Fruit fly (Drosophila melanogaster) whole organism, embryonic: ENCODE results near the gene CG43731.

Source experiments
- Abd-B ChIP-seq: fragments of 200-800 bp; sonication (Bioruptor generic); optimal IDR thresholded peaks from 2 replicates; lab custom pipeline; 2018; ENCODE audit warnings: missing biosample characterization, mild to moderate bottlenecking, missing genetic modification characterization, moderate library complexity
- Ada2b ChIP-seq: fragments of 200-800 bp; sonication (Bioruptor generic); IDR thresholded peaks from 2 replicates; pipeline ENCODE4 v1.3.6; 2022; ENCODE audit warnings: missing biosample characterization, missing genetic modification characterization
- CG10267 ChIP-seq: fragments of 200-800 bp; sonication (Bioruptor generic); optimal IDR thresholded peaks from 2 replicates; lab custom pipeline; 2018; ENCODE audit warnings: missing biosample characterization, mild to moderate bottlenecking, missing genetic modification characterization, moderate library complexity
- CG10321 ChIP-seq: fragments of 200-800 bp; sonication (Bioruptor generic); IDR thresholded peaks from 2 replicates; pipeline ENCODE4 v1.3.6; 2022; ENCODE audit warnings: missing biosample characterization, missing genetic modification characterization
- CG10366 ChIP-seq: fragments of 200-800 bp; sonication (Bioruptor generic); IDR thresholded peaks from 2 replicates; pipeline ENCODE4 v1.3.6; 2022; ENCODE audit warnings: missing biosample characterization, missing genetic modification characterization
- CG11247 ChIP-seq: fragments of 200-800 bp; sonication (Bioruptor generic); IDR thresholded peaks from 2 replicates; pipeline ENCODE4 v1.3.6; 2022; ENCODE audit warnings: missing biosample characterization, missing genetic modification characterization
- CG14014 ChIP-seq: fragments of 200-800 bp; sonication (Bioruptor generic); IDR thresholded peaks from 2 replicates; pipeline ENCODE4 v1.3.6; 2022; ENCODE audit warnings: missing biosample characterization, missing genetic modification characterization
- CG14860 ChIP-seq: fragments of 200-800 bp; sonication (Bioruptor generic); IDR thresholded peaks from 3 replicates; pipeline ENCODE4 v1.3.6; 2022; ENCODE audit warnings: missing biosample characterization, missing genetic modification characterization; ENCODE audit not compliant: partially characterized antibody
- CG17328 ChIP-seq: fragments of 200-800 bp; sonication (Bioruptor generic); IDR thresholded peaks from 2 replicates; pipeline ENCODE4 v1.3.6; 2022; ENCODE audit warnings: missing biosample characterization, missing genetic modification characterization
- CG17359 ChIP-seq: fragments of 200-800 bp; sonication (Bioruptor generic); optimal IDR thresholded peaks from 3 replicates; lab custom pipeline; 2018; ENCODE audit warnings: missing biosample characterization, mild to moderate bottlenecking, missing genetic modification characterization, moderate library complexity
- CG18011 ChIP-seq: fragments of 200-800 bp; sonication (Bioruptor generic); optimal IDR thresholded peaks from 2 replicates; lab custom pipeline; 2017; ENCODE audit warnings: missing biosample characterization, missing genetic modification characterization, mild to moderate bottlenecking, moderate library complexity, missing genotype
- CG31388 ChIP-seq: fragments of 200-800 bp; sonication (Bioruptor generic); optimal IDR thresholded peaks from 2 replicates; lab custom pipeline; 2016; ENCODE audit warnings: missing biosample characterization, missing genetic modification characterization
- CG3847 ChIP-seq: fragments of 200-800 bp; sonication (Bioruptor generic); IDR thresholded peaks from 2 replicates; pipeline ENCODE4 v1.3.6; 2022; ENCODE audit warnings: missing biosample characterization, missing genetic modification characterization
- CG5180 ChIP-seq: fragments of 200-800 bp; sonication (Bioruptor generic); optimal IDR thresholded peaks from 3 replicates; lab custom pipeline; 2017; ENCODE audit warnings: missing biosample characterization, missing genetic modification characterization, mild to moderate bottlenecking, moderate library complexity, missing genetic modification reagents
- CG6175 ChIP-seq: fragments of 200-800 bp; sonication (Bioruptor generic); IDR thresholded peaks from 3 replicates; pipeline ENCODE4 v1.3.6; 2022; ENCODE audit warnings: missing biosample characterization, missing genetic modification characterization
- CG9817 ChIP-seq: fragments of 200-800 bp; sonication (Bioruptor generic); optimal IDR thresholded peaks from 2 replicates; lab custom pipeline; 2018; ENCODE audit warnings: missing biosample characterization, mild to moderate bottlenecking, missing genetic modification characterization, moderate library complexity
- CkIIα-i1 ChIP-seq: fragments of 200-800 bp; sonication (Bioruptor generic); IDR thresholded peaks from 2 replicates; pipeline ENCODE4 v1.3.6; 2022; ENCODE audit warnings: missing biosample characterization, missing genetic modification characterization
- CrebB ChIP-seq: fragments of 200-800 bp; sonication (Bioruptor generic); optimal IDR thresholded peaks from 3 replicates; lab custom pipeline; 2018; ENCODE audit warnings: missing biosample characterization, mild to moderate bottlenecking, missing genetic modification characterization
- Dip2 ChIP-seq: fragments of 200-800 bp; sonication (Bioruptor generic); IDR thresholded peaks from 2 replicates; pipeline ENCODE4 v1.3.6; 2022; ENCODE audit warnings: missing biosample characterization, missing genetic modification characterization
- Elba2 ChIP-seq: fragments of 200-800 bp; sonication (Bioruptor generic); optimal IDR thresholded peaks from 3 replicates; lab custom pipeline; 2016; ENCODE audit warnings: missing biosample characterization, missing genetic modification characterization
- MBD-R2 ChIP-seq: fragments of 200-800 bp; sonication (Bioruptor generic); IDR thresholded peaks from 2 replicates; pipeline ENCODE4 v1.3.6; 2022; ENCODE audit warnings: missing biosample characterization, missing genetic modification characterization
- Mad ChIP-seq: fragments of 200-800 bp; sonication (Bioruptor generic); optimal IDR thresholded peaks from 2 replicates; lab custom pipeline; 2016; ENCODE audit warnings: missing biosample characterization, missing genetic modification characterization
- NFAT ChIP-seq: fragments of 200-800 bp; sonication (Bioruptor generic); IDR thresholded peaks from 2 replicates; pipeline ENCODE4 v1.3.6; 2022; ENCODE audit warnings: missing biosample characterization, missing genetic modification characterization
- Sin3A ChIP-seq: fragments of >200 bp; optimal IDR thresholded peaks from 2 replicates; lab custom pipeline; 2018
- Six4 ChIP-seq: fragments of 200-800 bp; sonication (Bioruptor generic); optimal IDR thresholded peaks from 2 replicates; lab custom pipeline; 2016; ENCODE audit warnings: missing biosample characterization, missing genetic modification characterization
- Sox102F ChIP-seq: fragments of 200-800 bp; sonication (Bioruptor generic); optimal IDR thresholded peaks from 2 replicates; lab custom pipeline; 2018; ENCODE audit warnings: missing biosample characterization, mild to moderate bottlenecking, missing genetic modification characterization, moderate library complexity
- Tbp ChIP-seq: fragments of >200 bp; optimal IDR thresholded peaks from 2 replicates; lab custom pipeline; 2018; ENCODE audit warnings: missing biosample characterization, missing genetic modification characterization
- amos ChIP-seq: fragments of 200-800 bp; sonication (Bioruptor generic); IDR thresholded peaks from 2 replicates; pipeline ENCODE4 v1.3.6; 2022; ENCODE audit warnings: missing biosample characterization, missing genetic modification characterization; ENCODE audit not compliant: partially characterized antibody
- ap ChIP-seq: fragments of 200-800 bp; sonication (Bioruptor generic); IDR thresholded peaks from 2 replicates; pipeline ENCODE4 v1.3.6; 2022; ENCODE audit warnings: missing biosample characterization, missing genetic modification characterization
- bigmax ChIP-seq: fragments of 200-800 bp; sonication (Bioruptor generic); optimal IDR thresholded peaks from 2 replicates; lab custom pipeline; 2018; ENCODE audit warnings: missing biosample characterization, mild to moderate bottlenecking, missing genetic modification characterization
- chif ChIP-seq, 2 experiments: fragments of 200-800 bp; sonication (Bioruptor generic); optimal IDR thresholded peaks; 3 replicates each; lab custom pipeline; 2016; ENCODE audit warnings: missing biosample characterization in 2 of 2, missing genetic modification characterization in 2 of 2
- chinmo ChIP-seq: fragments of 200-800 bp; sonication (Bioruptor generic); IDR thresholded peaks from 4 replicates; pipeline ENCODE4 v1.3.6; 2022; ENCODE audit warnings: missing biosample characterization, missing genetic modification characterization; ENCODE audit not compliant: partially characterized antibody
- cwo ChIP-seq: fragments of 200-800 bp; sonication (Bioruptor generic); optimal IDR thresholded peaks from 3 replicates; lab custom pipeline; 2017; ENCODE audit warnings: missing biosample characterization, missing genetic modification characterization, mild to moderate bottlenecking, moderate library complexity, missing genetic modification reagents
- dimm ChIP-seq: fragments of 200-800 bp; sonication (Bioruptor generic); IDR thresholded peaks from 2 replicates; pipeline ENCODE4 v1.3.6; 2022; ENCODE audit warnings: missing biosample characterization, missing genetic modification characterization
- dmrt99B ChIP-seq: fragments of 200-800 bp; sonication (Bioruptor generic); optimal IDR thresholded peaks from 2 replicates; lab custom pipeline; 2018; ENCODE audit warnings: missing biosample characterization, mild to moderate bottlenecking, missing genetic modification characterization, moderate library complexity
- gfzf ChIP-seq: fragments of 200-800 bp; sonication (Bioruptor generic); optimal IDR thresholded peaks from 2 replicates; lab custom pipeline; 2016; ENCODE audit warnings: missing biosample characterization, mild to moderate bottlenecking, missing genetic modification characterization, moderate library complexity
- ind ChIP-seq: fragments of 200-800 bp; sonication (Bioruptor generic); optimal IDR thresholded peaks from 3 replicates; lab custom pipeline; 2016; ENCODE audit warnings: missing biosample characterization, missing genetic modification characterization
- jing ChIP-seq: fragments of 200-800 bp; sonication (Bioruptor generic); optimal IDR thresholded peaks from 2 replicates; lab custom pipeline; 2018; ENCODE audit warnings: missing biosample characterization, mild to moderate bottlenecking, missing genetic modification characterization
- knrl ChIP-seq: fragments of 200-800 bp; sonication (Bioruptor generic); IDR thresholded peaks from 3 replicates; pipeline ENCODE4 v1.3.6; 2022; ENCODE audit warnings: missing biosample characterization, missing genetic modification characterization; ENCODE audit not compliant: partially characterized antibody
- otp ChIP-seq: fragments of 200-800 bp; sonication (Bioruptor generic); IDR thresholded peaks from 3 replicates; pipeline ENCODE4, ENCODE4 v1.3.6; 2022; ENCODE audit warnings: missing biosample characterization, missing genetic modification characterization
- peb ChIP-seq: fragments of 200-800 bp; sonication (Bioruptor generic); IDR thresholded peaks from 2 replicates; pipeline ENCODE4 v1.3.6; 2022; ENCODE audit warnings: missing biosample characterization, missing genetic modification characterization
- pros ChIP-seq: fragments of 200-800 bp; sonication (Bioruptor generic); optimal IDR thresholded peaks from 3 replicates; lab custom pipeline; 2019; ENCODE audit warnings: missing biosample characterization, mild to moderate bottlenecking, missing genetic modification characterization, moderate library complexity
- slbo ChIP-seq: fragments of 200-800 bp; sonication (Bioruptor generic); IDR thresholded peaks from 2 replicates; pipeline ENCODE4 v1.3.6; 2022; ENCODE audit warnings: missing biosample characterization, missing genetic modification characterization
- sob ChIP-seq: fragments of 200-800 bp; sonication (Bioruptor generic); IDR thresholded peaks from 2 replicates; pipeline ENCODE4 v1.3.6; 2022; ENCODE audit warnings: missing biosample characterization, missing genetic modification characterization
- sug ChIP-seq: fragments of 200-800 bp; optimal IDR thresholded peaks from 2 replicates; lab custom pipeline; 2019; ENCODE audit warnings: missing biosample characterization, mild to moderate bottlenecking, missing genetic modification characterization, moderate library complexity
- tin ChIP-seq: fragments of 200-800 bp; sonication (Bioruptor generic); optimal IDR thresholded peaks from 3 replicates; lab custom pipeline; 2016; ENCODE audit warnings: missing biosample characterization, missing genetic modification characterization
- unc-4 ChIP-seq: fragments of 200-800 bp; sonication (Bioruptor generic); IDR thresholded peaks from 2 replicates; pipeline ENCODE4 v1.3.6; 2022; ENCODE audit warnings: missing biosample characterization, missing genetic modification characterization; ENCODE audit not compliant: partially characterized antibody
- unpg ChIP-seq: fragments of 200-800 bp; sonication (Bioruptor generic); optimal IDR thresholded peaks from 3 replicates; lab custom pipeline; 2018; ENCODE audit warnings: missing biosample characterization, mild to moderate bottlenecking, missing genetic modification characterization, moderate library complexity
- vnd ChIP-seq: fragments of 200-800 bp; sonication (Bioruptor generic); IDR thresholded peaks from 3 replicates; pipeline ENCODE4 v1.3.6; 2022; ENCODE audit warnings: missing biosample characterization, missing genetic modification characterization; ENCODE audit not compliant: partially characterized antibody
- vvl ChIP-seq: fragments of 200-800 bp; sonication (Bioruptor generic); IDR thresholded peaks from 2 replicates; pipeline ENCODE4 v1.3.6; 2022; ENCODE audit warnings: missing biosample characterization, missing genetic modification characterization
- wek ChIP-seq: fragments of 200-800 bp; sonication (Bioruptor generic); optimal IDR thresholded peaks from 3 replicates; lab custom pipeline; 2018; ENCODE audit warnings: missing biosample characterization, mild to moderate bottlenecking, missing genetic modification characterization, moderate library complexity

The CG43731 gene

DNA sequence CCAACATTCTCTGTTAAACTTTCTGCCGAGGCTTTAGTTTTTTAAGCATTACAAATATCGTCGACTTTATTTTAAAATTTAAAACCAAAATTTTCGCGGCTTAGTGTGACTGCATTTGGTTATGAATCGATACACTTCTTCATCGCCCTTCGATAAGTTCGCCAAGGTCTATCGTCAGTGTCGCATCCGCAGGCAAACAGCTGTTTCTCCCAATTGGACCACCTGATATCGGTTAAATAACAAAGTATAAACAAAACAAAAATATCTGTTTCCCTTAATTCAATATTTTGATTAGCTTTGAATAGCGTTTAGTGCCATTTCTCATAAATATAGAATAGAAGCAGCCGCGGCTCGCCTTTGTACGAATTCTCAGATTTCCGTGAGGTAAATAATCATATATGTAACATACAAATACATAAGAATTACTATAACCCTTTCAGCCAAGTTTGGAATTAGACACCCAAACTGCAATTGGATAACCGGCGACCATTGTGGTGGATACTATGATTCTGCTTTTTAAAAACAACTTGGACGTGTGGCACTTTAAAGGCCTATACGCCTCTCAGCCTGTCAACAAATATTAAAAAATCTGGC is 12.4 kb downstream of the CG43731 start, which contains the start of gene CG10561 (continued):
- TF ChIP-seq amos (GFP tag; lab: Robert Waterston, UW) (peak; percentile 62; the same call in 1 of the 2 replicates), chif (GFP tag; optimal IDR thresholded peaks at IDR 0.05; lab: Kevin White, UChicago) (no peak), NFAT (GFP tag; lab: Robert Waterston, UW) (no peak), CG17359 (tag; lab: Kevin White, UChicago) (no peak), vvl (GFP tag; lab: Robert Waterston, UW) (no peak), bigmax (GFP tag; lab: Kevin White, UChicago) (peak; percentile 44), slbo (GFP tag; lab: Robert Waterston, UW) (no peak), CrebB (tag; lab: Kevin White, UChicago) (no peak), MBD-R2 (GFP tag; lab: Robert Waterston, UW) (peak; percentile 77), CG17328 (GFP tag; lab: Robert Waterston, UW) (no peak), CG5180 (GFP tag; lab: Kevin White, UChicago) (no peak), wek (GFP tag; lab: Kevin White, UChicago) (no peak), jing (GFP tag; lab: Kevin White, UChicago) (no peak), tin (GFP tag; lab: Kevin White, UChicago) (no peak), gfzf (GFP tag; lab: Kevin White, UChicago) (peak; percentile 51), CG9817 (tag; lab: Kevin White, UChicago) (no peak), CG10366 (no peak), unpg (no peak), CG11247 (GFP tag; lab: Robert Waterston, UW) (no peak), Sin3A (lab: Kevin White, UChicago) (no peak), unc-4 (GFP tag; lab: Robert Waterston, UW) (peak; percentile 78), CG10267 (tag; lab: Kevin White, UChicago) (peak; percentile 15), CkIIα-i1 (GFP tag; lab: Robert Waterston, UW) (no peak), ind (GFP tag; lab: Kevin White, UChicago) (no peak), CG10321 (GFP tag; lab: Robert Waterston, UW) (no peak), Abd-B (GFP tag; lab: Kevin White, UChicago) (no peak), Sox102F (no peak), CG14860 (GFP tag; lab: Robert Waterston, UW) (peak; percentile 31; the same call in 1 of the 3 replicates), Six4 (no peak), otp (GFP tag; lab: Robert Waterston, UW) (no peak), knrl (GFP tag; lab: Robert Waterston, UW) (peak; percentile 53; the same call in 2 of the 3 replicates), CG3847 (peak; percentile 66), vnd (GFP tag; lab: Robert Waterston, UW) (peak; percentile 48; the same call in 2 of the 3 replicates), CG31388 (no peak), Mad (GFP tag; lab: Kevin White, UChicago) (no peak), Tbp (GFP tag; lab: Kevin White, UChicago) (no peak), CG14014 (no peak), dmrt99B (tag; lab: Kevin White, UChicago) (no peak), peb (GFP tag; lab: Robert Waterston, UW) (no peak), pros (GFP tag; lab: Kevin White, UChicago) (no peak), Dip2 (GFP tag; lab: Robert Waterston, UW) (no peak), sob (peak; percentile 39; the same call in 1 of the 2 replicates), Elba2 (peak; percentile 90), dimm (GFP tag; lab: Robert Waterston, UW) (no peak), CG6175 (GFP tag; lab: Robert Waterston, UW) (no peak), ap (no peak), chinmo (GFP tag; lab: Robert Waterston, UW) (peak; percentile 75; the same call in 2 of the 4 replicates), CG18011 (no peak), sug (tag; lab: Kevin White, UChicago) (peak; percentile 21), Ada2b (GFP tag; lab: Robert Waterston, UW) (no peak), cwo (GFP tag; lab: Kevin White, UChicago) (no peak)
